Fruit fly (Drosophila melanogaster) whole organism, adult: ENCODE data around the gene meru.

Experiments
- CG1620 ChIP-seq: fragments of 200-800 bp; sonication (Bioruptor generic); optimal IDR thresholded peaks from 2 replicates; lab custom pipeline; 2016; ENCODE audit warnings: missing biosample characterization, missing genetic modification characterization
- CG7045 ChIP-seq: fragments of 200-800 bp; sonication (Bioruptor generic); optimal IDR thresholded peaks from 2 replicates; lab custom pipeline; 2017; ENCODE audit warnings: missing biosample characterization, mild to moderate bottlenecking, missing genetic modification characterization
- Mnt ChIP-seq: fragments of 200-800 bp; sonication (Bioruptor generic); optimal IDR thresholded peaks from 2 replicates; lab custom pipeline; 2016; ENCODE audit warnings: missing biosample characterization, mild to moderate bottlenecking, missing genetic modification characterization
- cic ChIP-seq: fragments of 200-800 bp; sonication (Bioruptor generic); optimal IDR thresholded peaks from 2 replicates; lab custom pipeline; 2017; ENCODE audit warnings: missing biosample characterization, mild to moderate bottlenecking, missing genetic modification characterization, moderate library complexity
- pad ChIP-seq: fragments of 200-800 bp; sonication (Bioruptor generic); optimal IDR thresholded peaks from 3 replicates; lab custom pipeline; 2017; ENCODE audit warnings: missing biosample characterization, missing genetic modification characterization, mild to moderate bottlenecking, moderate library complexity, missing genetic modification reagents
- toe ChIP-seq: fragments of 200-800 bp; sonication (Bioruptor generic); optimal IDR thresholded peaks from 2 replicates; lab custom pipeline; 2016; ENCODE audit warnings: missing biosample characterization, missing genetic modification characterization

DNA sequence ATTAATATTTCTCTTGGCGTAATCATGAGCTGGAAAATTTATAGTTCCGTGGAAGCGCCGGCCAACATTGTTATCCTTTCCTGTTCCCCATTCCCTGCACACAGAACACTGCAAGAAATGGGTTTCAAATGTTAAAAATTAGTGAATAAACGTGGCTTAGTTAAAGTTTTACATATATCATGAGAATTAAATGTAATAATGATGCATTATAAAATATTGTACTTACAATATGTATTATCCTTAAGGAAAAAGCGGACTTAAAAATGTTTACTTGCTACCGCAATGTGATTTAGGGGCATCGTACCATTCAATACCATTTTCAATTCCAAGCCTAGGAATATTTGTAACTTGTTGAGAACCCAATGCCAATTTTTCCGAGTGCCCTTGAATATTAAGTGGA lies 41.2 kb downstream of the meru start:
- no peak for TF ChIP-seq cic (GFP tag; lab: Kevin White, UChicago)
- TF ChIP-seq CG1620 = no peak
- TF ChIP-seq pad (GFP tag; lab: Kevin White, UChicago) = no peak
- TF ChIP-seq toe = no peak
- TF ChIP-seq CG7045 = no peak
- TF ChIP-seq Mnt = no peak
